Worm (Caenorhabditis elegans) whole organism, young adult: Measurements from ENCODE around the gene rars-2.

Experiments used
- B0019.2 ChIP-seq: fragments of 200-800 bp; sonication (Bioruptor generic); conservative IDR thresholded peaks from 2 replicates; pipeline ENCODE4 v1.3.6; 2022; ENCODE audit warnings: missing genetic modification reagents, missing genetic modification characterization, missing compliant biosample characterization
- B0261.1 ChIP-seq: sonication (generic microtip); optimal IDR thresholded peaks from 2 replicates; lab custom pipeline; 2016; ENCODE audit warnings: mild to moderate bottlenecking, missing genetic modification characterization, moderate library complexity, missing compliant biosample characterization
- D2030.7 ChIP-seq: fragments of 200-800 bp; sonication (Bioruptor generic); IDR thresholded peaks from 2 replicates; pipeline ENCODE4 v1.3.6; 2022; ENCODE audit warnings: missing genetic modification reagents, missing genetic modification characterization, missing compliant biosample characterization
- F22D6.2 ChIP-seq: sonication (generic microtip); optimal IDR thresholded peaks from 2 replicates; lab custom pipeline; 2016; ENCODE audit warnings: mild to moderate bottlenecking, missing genetic modification characterization, missing compliant biosample characterization
- F33H1.4 ChIP-seq: fragments of 200-800 bp; sonication (Bioruptor generic); IDR thresholded peaks from 2 replicates; pipeline ENCODE4 v1.3.6; 2022; ENCODE audit warnings: missing genetic modification reagents, missing genetic modification characterization, missing compliant biosample characterization
- F57A8.1 ChIP-seq: fragments of 200-800 bp; sonication (Bioruptor generic); optimal IDR thresholded peaks from 2 replicates; lab custom pipeline; 2018; ENCODE audit warnings: mild to moderate bottlenecking, missing genetic modification characterization, moderate library complexity, missing compliant biosample characterization
- T07F8.4 ChIP-seq: sonication (generic microtip); optimal IDR thresholded peaks from 2 replicates; lab custom pipeline; 2016; ENCODE audit warnings: mild to moderate bottlenecking, missing genetic modification characterization, moderate library complexity, missing compliant biosample characterization
- T26A5.8 ChIP-seq: sonication (generic microtip); optimal IDR thresholded peaks from 2 replicates; lab custom pipeline; 2016; ENCODE audit warnings: missing genetic modification characterization, missing compliant biosample characterization
- Y53G8AR.9 ChIP-seq: fragments of 200-800 bp; sonication (Bioruptor generic); conservative IDR thresholded peaks from 2 replicates; pipeline ENCODE4 v1.3.6; 2022; ENCODE audit warnings: missing genetic modification reagents, missing genetic modification characterization, missing compliant biosample characterization
- Y56A3A.18 ChIP-seq: fragments of 200-800 bp; sonication (Bioruptor generic); IDR thresholded peaks from 2 replicates; pipeline ENCODE4 v1.3.6; 2022; ENCODE audit warnings: missing genetic modification reagents, missing genetic modification characterization, missing compliant biosample characterization
- Y67H2A.10 ChIP-seq: fragments of 200-800 bp; sonication (Bioruptor generic); conservative IDR thresholded peaks from 2 replicates; pipeline ENCODE4 v1.3.6; 2022; ENCODE audit warnings: missing genetic modification reagents, missing genetic modification characterization, missing compliant biosample characterization
- Y95B8A.8 ChIP-seq: fragments of 200-800 bp; sonication (Bioruptor generic); IDR thresholded peaks from 2 replicates; pipeline ENCODE4 v1.3.6; 2022; ENCODE audit warnings: missing genetic modification reagents, missing genetic modification characterization, missing compliant biosample characterization
- akir-1 ChIP-seq: fragments of 200-800 bp; sonication (Bioruptor generic); optimal IDR thresholded peaks from 2 replicates; lab custom pipeline; 2018; ENCODE audit warnings: mild to moderate bottlenecking, missing genetic modification characterization, moderate library complexity, missing compliant biosample characterization
- attf-6 ChIP-seq: fragments of 200-800 bp; sonication (Bioruptor generic); IDR thresholded peaks from 2 replicates; pipeline ENCODE4 v1.3.6; 2022; ENCODE audit warnings: missing genetic modification reagents, missing genetic modification characterization, missing compliant biosample characterization
- ceh-27 ChIP-seq: fragments of 200-800 bp; sonication (Bioruptor generic); optimal IDR thresholded peaks from 2 replicates; lab custom pipeline; 2018; ENCODE audit warnings: mild to moderate bottlenecking, missing genetic modification characterization, moderate library complexity, missing compliant biosample characterization
- chd-7 ChIP-seq: sonication (generic microtip); optimal IDR thresholded peaks from 2 replicates; lab custom pipeline; 2016; ENCODE audit warnings: mild to moderate bottlenecking, missing genetic modification characterization, moderate library complexity, missing compliant biosample characterization
- dox-1 ChIP-seq: fragments of 200-800 bp; sonication (Bioruptor generic); IDR thresholded peaks from 2 replicates; pipeline ENCODE4 v1.3.6; 2022; ENCODE audit warnings: missing genetic modification reagents, missing genetic modification characterization, missing compliant biosample characterization
- efl-1 ChIP-seq: fragments of 150-350 bp; optimal IDR thresholded peaks from 2 replicates; lab custom pipeline; 2014; ENCODE audit warnings: missing biosample characterization, missing genetic modification reagents, missing genetic modification characterization
- egl-18 ChIP-seq: fragments of 200-800 bp; sonication (Bioruptor generic); IDR thresholded peaks from 2 replicates; pipeline ENCODE4 v1.3.6; 2022; ENCODE audit warnings: missing genetic modification reagents, missing genetic modification characterization, missing compliant biosample characterization
- hlh-12 ChIP-seq: sonication (generic microtip); optimal IDR thresholded peaks from 2 replicates; lab custom pipeline; 2016; ENCODE audit warnings: missing genetic modification characterization, missing compliant biosample characterization
- hmg-20 ChIP-seq: fragments of 200-800 bp; sonication (Bioruptor generic); IDR thresholded peaks from 2 replicates; pipeline ENCODE4 v1.3.6; 2022; ENCODE audit warnings: missing genetic modification reagents, missing genetic modification characterization, missing compliant biosample characterization
- hrde-1 ChIP-seq: sonication (generic microtip); optimal IDR thresholded peaks from 2 replicates; lab custom pipeline; 2016; ENCODE audit warnings: missing genetic modification characterization, mild to moderate bottlenecking, missing compliant biosample characterization, moderate library complexity, missing genotype, missing genetic modification reagents, borderline replicate concordance
- lsl-1 ChIP-seq: fragments of 200-800 bp; sonication (Bioruptor generic); optimal IDR thresholded peaks from 2 replicates; lab custom pipeline; 2018; ENCODE audit warnings: mild to moderate bottlenecking, missing genetic modification characterization, moderate library complexity, missing compliant biosample characterization
- madf-3 ChIP-seq: fragments of 200-800 bp; sonication (Bioruptor generic); IDR thresholded peaks from 2 replicates; pipeline ENCODE4 v1.3.6; 2022; ENCODE audit warnings: missing genetic modification reagents, missing genetic modification characterization, missing compliant biosample characterization
- mcd-1 ChIP-seq: fragments of 200-800 bp; sonication (Bioruptor generic); IDR thresholded peaks from 2 replicates; pipeline ENCODE4 v1.3.6; 2022; ENCODE audit warnings: missing genetic modification reagents, missing genetic modification characterization, missing compliant biosample characterization
- mes-4 ChIP-seq: sonication (generic microtip); optimal IDR thresholded peaks from 2 replicates; lab custom pipeline; 2016; ENCODE audit warnings: missing genotype, missing genetic modification characterization, missing compliant biosample characterization
- mxl-1 ChIP-seq: sonication (generic microtip); optimal IDR thresholded peaks from 2 replicates; lab custom pipeline; 2016; ENCODE audit warnings: missing genetic modification characterization, missing compliant biosample characterization
- nhr-27 ChIP-seq: fragments of 200-800 bp; sonication (Bioruptor generic); optimal IDR thresholded peaks from 2 replicates; lab custom pipeline; 2018; ENCODE audit warnings: mild to moderate bottlenecking, missing genetic modification characterization, moderate library complexity, missing compliant biosample characterization
- nhr-90 ChIP-seq: sonication (generic microtip); optimal IDR thresholded peaks from 2 replicates; lab custom pipeline; 2016; ENCODE audit warnings: missing genotype, mild to moderate bottlenecking, missing genetic modification characterization, missing compliant biosample characterization
- rec-8 ChIP-seq, 2 experiments: sonication (generic microtip); optimal IDR thresholded peaks; 2 replicates each; lab custom pipeline; 2016; ENCODE audit warnings: mild to moderate bottlenecking in 2 of 2, missing genetic modification characterization in 2 of 2, missing genetic modification reagents in 2 of 2, missing genotype in 2 of 2, missing biosample characterization in 1 of 2, missing compliant biosample characterization in 1 of 2, moderate library complexity in 1 of 2
- repo-1 ChIP-seq: sonication (generic microtip); optimal IDR thresholded peaks from 2 replicates; lab custom pipeline; 2017; ENCODE audit warnings: mild to moderate bottlenecking, missing genetic modification characterization, missing compliant biosample characterization
- rpc-1 ChIP-seq, 2 experiments: fragments of 150-350 bp in 1 of 2; sonication (generic microtip) in 1 of 2; optimal IDR thresholded peaks; 2 replicates each; lab custom pipeline; 2014 to 2018; ENCODE audit warnings: missing biosample characterization in 1 of 2, missing genetic modification characterization in 1 of 2, missing genetic modification reagents in 1 of 2, missing genotype in 1 of 2
- snpc-4 ChIP-seq, 5 experiments: fragments of 150-350 bp in 1 of 5; sonication (generic microtip) in 4 of 5; optimal IDR thresholded peaks; 2 replicates each; lab custom pipeline; 2014 to 2018; ENCODE audit warnings: missing genetic modification characterization in 5 of 5, missing biosample characterization in 3 of 5, antibody characterized with exemption in 2 of 5, mild to moderate bottlenecking in 2 of 5, missing compliant biosample characterization in 2 of 5, missing genotype in 2 of 5, moderate library complexity in 2 of 5, missing genetic modification reagents in 1 of 5
- tbp1 ChIP-seq: fragments of 200-800 bp; sonication (Bioruptor generic); optimal IDR thresholded peaks from 2 replicates; lab custom pipeline; 2018; ENCODE audit warnings: mild to moderate bottlenecking, missing genetic modification characterization, missing compliant biosample characterization
- ztf-18 ChIP-seq: sonication (generic microtip); optimal IDR thresholded peaks from 2 replicates; lab custom pipeline; 2016; ENCODE audit warnings: missing genotype, mild to moderate bottlenecking, missing genetic modification characterization, missing compliant biosample characterization
- ztf-26 ChIP-seq: sonication (generic microtip); optimal IDR thresholded peaks from 2 replicates; lab custom pipeline; 2017; ENCODE audit warnings: missing genetic modification characterization, missing compliant biosample characterization

The rars-2 gene

DNA sequence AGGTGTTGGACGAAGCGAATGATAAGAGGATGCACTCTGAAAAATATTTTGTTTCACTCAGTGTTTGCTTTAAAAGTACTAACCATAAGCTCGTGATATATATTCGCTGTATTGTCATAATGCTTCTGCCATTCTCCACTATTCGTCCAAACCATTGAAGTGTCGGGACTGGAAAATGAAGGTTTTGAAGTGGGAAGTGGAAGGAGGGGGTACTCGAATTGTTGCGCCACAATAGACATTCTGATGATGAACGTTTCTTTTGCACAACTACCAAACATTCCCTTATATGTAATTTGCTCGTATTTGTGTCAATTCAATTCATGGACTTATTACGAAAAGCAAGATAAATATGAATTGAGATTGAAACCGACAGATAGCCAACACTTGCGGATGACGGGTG is 10.1 kb upstream of the rars-2 start:
- no peak for TF ChIP-seq ztf-18 (tag; lab: Kevin White, UChicago)
- peak; percentile 61 for TF ChIP-seq ceh-27 (GFP tag; lab: Kevin White, UChicago)
- no peak for TF ChIP-seq mes-4

DNA sequence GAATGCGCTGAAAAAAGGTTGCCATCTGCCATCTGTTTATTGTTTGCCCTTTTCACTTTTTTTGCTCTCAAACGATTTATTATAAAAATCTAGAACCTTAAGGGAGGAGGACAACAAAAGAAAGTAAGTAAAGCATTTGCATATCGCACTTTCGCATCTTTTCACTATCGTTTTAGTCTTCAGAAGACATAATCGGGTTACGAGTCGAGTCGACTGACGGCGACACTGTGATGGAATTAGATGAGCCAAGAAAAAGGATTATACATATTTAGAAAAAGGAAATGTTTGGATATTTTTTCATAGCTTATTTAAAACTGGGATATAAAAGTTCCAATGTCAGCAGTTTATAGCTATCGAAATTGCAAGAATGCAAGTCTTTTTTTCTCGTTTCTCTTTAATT is 8.7 kb upstream of the rars-2 start:
- TF ChIP-seq snpc-4 (GFP tag; optimal IDR thresholded peaks at IDR 0.05; lab: Kevin White, UChicago), result no peak
- TF ChIP-seq snpc-4 (tag; optimal IDR thresholded peaks at IDR 0.05; lab: Kevin White, UChicago), result no peak
- no peak for TF ChIP-seq T07F8.4 (tag; lab: Kevin White, UChicago)
- no peak for TF ChIP-seq egl-18
- TF ChIP-seq nhr-90, result no peak
- no peak for TF ChIP-seq rpc-1 (optimal IDR thresholded peaks at IDR 0.05; lab: Kevin White, UChicago)
- TF ChIP-seq rpc-1 (tag; optimal IDR thresholded peaks at IDR 0.05; lab: Kevin White, UChicago), result no peak
- TF ChIP-seq dox-1 (GFP tag; lab: Robert Waterston, UW), result no peak
- TF ChIP-seq hmg-20 (GFP tag; lab: Robert Waterston, UW), result no peak

DNA sequence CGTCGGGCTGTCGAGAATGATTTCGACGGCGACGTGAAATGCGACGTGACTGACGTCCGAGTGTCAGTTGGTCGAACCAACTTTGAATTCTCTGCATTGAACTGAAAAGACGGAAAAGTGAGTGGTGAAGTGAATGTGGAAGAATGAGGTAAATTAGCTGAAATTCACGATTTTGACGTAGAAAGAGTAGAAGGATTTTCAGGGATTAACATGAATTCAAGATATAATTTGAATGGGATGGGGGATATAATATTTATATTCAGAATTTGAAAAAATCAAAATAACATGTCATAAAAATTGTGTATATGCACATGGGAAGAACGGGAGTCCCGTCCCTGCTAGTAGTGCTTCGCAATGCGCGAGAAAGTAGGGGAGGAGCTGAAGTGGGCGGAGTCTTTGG is 7.2 kb upstream of the rars-2 start, which contains the start of gene C29H12.6:
C29H12.6 (minus strand) TSS at position 101 of the 400 bp plus-strand sequence.
- TF ChIP-seq attf-6 (no peak), T26A5.8 (tag; lab: Kevin White, UChicago) (no peak), madf-3 (GFP tag; lab: Robert Waterston, UW) (no peak), F33H1.4 (GFP tag; lab: Robert Waterston, UW) (no peak), akir-1 (no peak), rpc-1 (optimal IDR thresholded peaks at IDR 0.05; lab: Kevin White, UChicago) (no peak), rpc-1 (tag; optimal IDR thresholded peaks at IDR 0.05; lab: Kevin White, UChicago) (no peak), tbp1 (GFP tag; lab: Kevin White, UChicago) (no peak), ztf-26 (no peak), B0261.1 (no peak), Y67H2A.10 (GFP tag; lab: Robert Waterston, UW) (no peak), Y56A3A.18 (GFP tag; lab: Robert Waterston, UW) (no peak), nhr-27 (tag; lab: Kevin White, UChicago) (no peak), hrde-1 (tag; lab: Kevin White, UChicago) (no peak)

DNA sequence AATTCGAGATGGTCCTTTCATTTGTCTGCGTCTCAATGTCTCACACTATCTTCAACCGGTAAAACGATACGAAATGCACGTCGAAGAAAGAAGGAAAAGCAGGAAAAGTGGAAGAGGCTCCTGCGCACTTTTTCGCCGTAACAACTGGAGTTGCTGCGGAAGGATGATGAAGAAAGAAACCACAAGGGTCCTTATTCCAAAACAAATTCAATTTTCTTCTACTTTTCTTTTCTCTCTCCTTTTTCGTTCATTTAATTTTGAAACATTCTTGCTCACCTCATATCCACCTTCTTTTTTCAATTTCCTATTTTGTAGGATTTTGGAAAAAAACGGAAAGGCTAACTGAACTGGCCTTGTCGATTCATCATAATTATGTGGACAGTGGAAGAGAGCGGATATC is 4.8 kb upstream of the rars-2 start:
- no peak for TF ChIP-seq D2030.7
- TF ChIP-seq Y53G8AR.9 (GFP tag; lab: Robert Waterston, UW), result no peak
- TF ChIP-seq B0261.1, result no peak
- TF ChIP-seq repo-1, result no peak
- no peak for TF ChIP-seq mxl-1 (tag; lab: Kevin White, UChicago)
- no peak for TF ChIP-seq lsl-1 (GFP tag; lab: Kevin White, UChicago)
- no peak for TF ChIP-seq F22D6.2 (tag; lab: Kevin White, UChicago)
- TF ChIP-seq B0019.2 (GFP tag; lab: Robert Waterston, UW), result no peak
- TF ChIP-seq efl-1, result no peak
- no peak for TF ChIP-seq hlh-12 (tag; lab: Kevin White, UChicago)
- TF ChIP-seq F57A8.1, result no peak
- TF ChIP-seq rec-8 (tag; optimal IDR thresholded peaks at IDR 0.05; lab: Kevin White, UChicago), result no peak
- TF ChIP-seq mcd-1 (GFP tag; lab: Robert Waterston, UW), result no peak
- no peak for TF ChIP-seq chd-7
- TF ChIP-seq nhr-90, result no peak
- no peak for TF ChIP-seq Y95B8A.8
